Fruit fly (Drosophila melanogaster) whole organism, embryonic: ENCODE results near the gene CG6959.
A peak's percentile ranks its signal among the peaks of the same experiment; 100 is the strongest.

Experiments used
- ATbp ChIP-seq: fragments of 200-800 bp; sonication (Bioruptor generic); optimal IDR thresholded peaks from 2 replicates; lab custom pipeline; 2017; ENCODE audit warnings: missing biosample characterization, mild to moderate bottlenecking, missing genetic modification characterization, missing genetic modification reagents
- Ada2b ChIP-seq: fragments of 200-800 bp; sonication (Bioruptor generic); IDR thresholded peaks from 2 replicates; pipeline ENCODE4 v1.3.6; 2022; ENCODE audit warnings: missing biosample characterization, missing genetic modification characterization
- CG10209 ChIP-seq: fragments of 200-800 bp; sonication (Bioruptor generic); optimal IDR thresholded peaks from 3 replicates; lab custom pipeline; 2017; ENCODE audit warnings: missing biosample characterization, mild to moderate bottlenecking, missing genetic modification characterization, missing genetic modification reagents
- CG1024 ChIP-seq: fragments of 200-800 bp; sonication (Bioruptor generic); IDR thresholded peaks from 2 replicates; pipeline ENCODE4 v1.3.6; 2022; ENCODE audit warnings: missing biosample characterization, missing genetic modification characterization
- CG10979 ChIP-seq: fragments of 200-800 bp; sonication (Bioruptor generic); optimal IDR thresholded peaks from 2 replicates; lab custom pipeline; 2018; ENCODE audit warnings: missing biosample characterization, mild to moderate bottlenecking, missing genetic modification characterization, moderate library complexity
- CG12299 ChIP-seq: fragments of 200-800 bp; sonication (Bioruptor generic); optimal IDR thresholded peaks from 2 replicates; lab custom pipeline; 2018; ENCODE audit warnings: missing biosample characterization, mild to moderate bottlenecking, missing genetic modification characterization
- CG12391 ChIP-seq: fragments of 200-800 bp; sonication (Bioruptor generic); optimal IDR thresholded peaks from 3 replicates; lab custom pipeline; 2018; ENCODE audit warnings: missing biosample characterization, mild to moderate bottlenecking, missing genetic modification characterization, moderate library complexity
- CG13296 ChIP-seq: fragments of 200-800 bp; sonication (Bioruptor generic); optimal IDR thresholded peaks from 3 replicates; lab custom pipeline; 2018; ENCODE audit warnings: missing biosample characterization, mild to moderate bottlenecking, missing genetic modification characterization
- CG14050 ChIP-seq: fragments of 200-800 bp; sonication (Bioruptor generic); IDR thresholded peaks from 3 replicates; pipeline ENCODE4 v1.3.6; 2022; ENCODE audit warnings: missing biosample characterization, missing genetic modification characterization
- CG1529 ChIP-seq: fragments of 200-800 bp; sonication (Bioruptor generic); optimal IDR thresholded peaks from 3 replicates; lab custom pipeline; 2018; ENCODE audit warnings: missing biosample characterization, missing genetic modification characterization
- CG1603 ChIP-seq: fragments of 200-800 bp; sonication (Bioruptor generic); optimal IDR thresholded peaks from 2 replicates; lab custom pipeline; 2019; ENCODE audit warnings: missing biosample characterization, mild to moderate bottlenecking, missing genetic modification characterization, moderate library complexity
- CG17385 ChIP-seq: fragments of 200-800 bp; sonication (Bioruptor generic); optimal IDR thresholded peaks from 3 replicates; lab custom pipeline; 2018; ENCODE audit warnings: missing biosample characterization, mild to moderate bottlenecking, missing genetic modification characterization
- CG17568 ChIP-seq: fragments of 200-800 bp; sonication (Bioruptor generic); optimal IDR thresholded peaks from 2 replicates; lab custom pipeline; 2018; ENCODE audit warnings: missing biosample characterization, mild to moderate bottlenecking, missing genetic modification characterization, moderate library complexity
- CG18599 ChIP-seq: fragments of 200-800 bp; sonication (Bioruptor generic); optimal IDR thresholded peaks from 3 replicates; lab custom pipeline; 2017; ENCODE audit warnings: missing biosample characterization, missing genetic modification characterization, mild to moderate bottlenecking, moderate library complexity, missing genetic modification reagents
- CG2875 ChIP-seq: fragments of 200-800 bp; sonication (Bioruptor generic); optimal IDR thresholded peaks from 2 replicates; lab custom pipeline; 2017; ENCODE audit warnings: missing biosample characterization, mild to moderate bottlenecking, missing genetic modification characterization, missing genetic modification reagents
- CG31441 ChIP-seq: fragments of 200-800 bp; sonication (Bioruptor generic); IDR thresholded peaks from 2 replicates; pipeline ENCODE4 v1.3.6; 2022; ENCODE audit warnings: missing biosample characterization, missing genetic modification characterization
- CG3163 ChIP-seq: fragments of 200-800 bp; sonication (Bioruptor generic); optimal IDR thresholded peaks from 3 replicates; lab custom pipeline; 2016; ENCODE audit warnings: missing biosample characterization, missing genetic modification characterization
- CG8924 ChIP-seq: fragments of 200-800 bp; optimal IDR thresholded peaks from 3 replicates; lab custom pipeline; 2019; ENCODE audit warnings: missing biosample characterization, mild to moderate bottlenecking, missing genetic modification characterization, moderate library complexity
- CG9817 ChIP-seq: fragments of 200-800 bp; sonication (Bioruptor generic); optimal IDR thresholded peaks from 2 replicates; lab custom pipeline; 2018; ENCODE audit warnings: missing biosample characterization, mild to moderate bottlenecking, missing genetic modification characterization, moderate library complexity
- Chrac-16 ChIP-seq: fragments of 200-800 bp; sonication (Bioruptor generic); optimal IDR thresholded peaks from 3 replicates; lab custom pipeline; 2016; ENCODE audit warnings: missing biosample characterization, missing genetic modification characterization
- CkIIα-i1 ChIP-seq: fragments of 200-800 bp; sonication (Bioruptor generic); IDR thresholded peaks from 2 replicates; pipeline ENCODE4 v1.3.6; 2022; ENCODE audit warnings: missing biosample characterization, missing genetic modification characterization
- D ChIP-seq, 2 experiments: fragments of 200-800 bp in 1 of 2; fragments of >200 bp in 1 of 2; sonication (Bioruptor generic) in 1 of 2; optimal IDR thresholded peaks; 2 replicates in 1 of 2; 3 replicates in 1 of 2; lab custom pipeline; 2017; ENCODE audit warnings: mild to moderate bottlenecking in 1 of 2, missing biosample characterization in 1 of 2, missing genetic modification characterization in 1 of 2, missing genetic modification reagents in 1 of 2
- Fer3 ChIP-seq: fragments of 200-800 bp; sonication (Bioruptor generic); optimal IDR thresholded peaks from 2 replicates; lab custom pipeline; 2018; ENCODE audit warnings: missing biosample characterization, mild to moderate bottlenecking, missing genetic modification characterization, moderate library complexity
- Mrtf ChIP-seq: fragments of 200-800 bp; sonication (Bioruptor generic); IDR thresholded peaks from 3 replicates; pipeline ENCODE4 v1.3.6; 2022; ENCODE audit warnings: missing biosample characterization, missing genetic modification characterization
- PHDP ChIP-seq: fragments of 200-800 bp; sonication (Bioruptor generic); optimal IDR thresholded peaks from 3 replicates; lab custom pipeline; 2018; ENCODE audit warnings: missing biosample characterization, mild to moderate bottlenecking, missing genetic modification characterization, moderate library complexity
- Six4 ChIP-seq: fragments of 200-800 bp; sonication (Bioruptor generic); optimal IDR thresholded peaks from 2 replicates; lab custom pipeline; 2016; ENCODE audit warnings: missing biosample characterization, missing genetic modification characterization
- Sox100B ChIP-seq: fragments of 200-800 bp; sonication (Bioruptor generic); optimal IDR thresholded peaks from 3 replicates; lab custom pipeline; 2018; ENCODE audit warnings: missing biosample characterization, mild to moderate bottlenecking, missing genetic modification characterization
- Sox102F ChIP-seq: fragments of 200-800 bp; sonication (Bioruptor generic); optimal IDR thresholded peaks from 2 replicates; lab custom pipeline; 2018; ENCODE audit warnings: missing biosample characterization, mild to moderate bottlenecking, missing genetic modification characterization, moderate library complexity
- Xbp1 ChIP-seq: fragments of 200-800 bp; sonication (Bioruptor generic); optimal IDR thresholded peaks from 3 replicates; lab custom pipeline; 2016; ENCODE audit warnings: missing biosample characterization, mild to moderate bottlenecking, missing genetic modification characterization
- az2 ChIP-seq: fragments of 200-800 bp; sonication (Bioruptor generic); optimal IDR thresholded peaks from 3 replicates; lab custom pipeline; 2016; ENCODE audit warnings: missing biosample characterization, missing genetic modification characterization
- ci ChIP-seq: fragments of 200-800 bp; sonication (Bioruptor generic); IDR thresholded peaks from 3 replicates; pipeline ENCODE4 v1.3.6; 2022; ENCODE audit warnings: missing biosample characterization, missing genetic modification characterization
- crc ChIP-seq: fragments of 200-800 bp; sonication (Bioruptor generic); optimal IDR thresholded peaks from 2 replicates; lab custom pipeline; 2016; ENCODE audit warnings: missing biosample characterization, missing genetic modification characterization
- danr ChIP-seq: fragments of 200-800 bp; sonication (Bioruptor generic); IDR thresholded peaks from 2 replicates; pipeline ENCODE4 v1.3.6; 2022; ENCODE audit warnings: missing biosample characterization, missing genetic modification characterization
- dm ChIP-seq: fragments of 200-800 bp; sonication (Bioruptor generic); optimal IDR thresholded peaks from 3 replicates; lab custom pipeline; 2016; ENCODE audit warnings: missing biosample characterization, missing genetic modification characterization
- dpn ChIP-seq, 2 experiments: fragments of 200-800 bp; sonication (Bioruptor generic); optimal IDR thresholded peaks; 3 replicates each; lab custom pipeline; 2016; ENCODE audit warnings: missing biosample characterization in 2 of 2, missing genetic modification characterization in 2 of 2
- gem ChIP-seq: fragments of 200-800 bp; sonication (Bioruptor generic); optimal IDR thresholded peaks from 2 replicates; lab custom pipeline; 2019; ENCODE audit warnings: missing biosample characterization, mild to moderate bottlenecking, missing genetic modification characterization, moderate library complexity
- grau ChIP-seq: fragments of 200-800 bp; optimal IDR thresholded peaks from 3 replicates; lab custom pipeline; 2019; ENCODE audit warnings: missing biosample characterization, mild to moderate bottlenecking, missing genetic modification characterization, moderate library complexity
- gt ChIP-seq: fragments of 200-800 bp; sonication (Bioruptor generic); IDR thresholded peaks from 2 replicates; pipeline ENCODE4 v1.3.6; 2022; ENCODE audit warnings: missing biosample characterization, missing genetic modification characterization
- hkb ChIP-seq, 2 experiments: fragments of 200-800 bp in 1 of 2; fragments of >200 bp in 1 of 2; sonication (Bioruptor generic) in 1 of 2; IDR thresholded peaks in 1 of 2; optimal IDR thresholded peaks in 1 of 2; 2 replicates each; pipeline versions ENCODE4 v1.3.6 to Lab custom; 2017 to 2022; ENCODE audit warnings: missing biosample characterization in 1 of 2, missing genetic modification characterization in 1 of 2
- knrl ChIP-seq: fragments of 200-800 bp; sonication (Bioruptor generic); IDR thresholded peaks from 3 replicates; pipeline ENCODE4 v1.3.6; 2022; ENCODE audit warnings: missing biosample characterization, missing genetic modification characterization; ENCODE audit not compliant: partially characterized antibody
- luna ChIP-seq: fragments of 200-800 bp; sonication (Bioruptor generic); optimal IDR thresholded peaks from 2 replicates; lab custom pipeline; 2016; ENCODE audit warnings: missing biosample characterization, missing genetic modification characterization
- rib ChIP-seq: fragments of 200-800 bp; sonication (Bioruptor generic); IDR thresholded peaks from 2 replicates; pipeline ENCODE4 v1.3.6; 2022; ENCODE audit warnings: missing biosample characterization, missing genetic modification characterization
- salm ChIP-seq: fragments of 200-800 bp; sonication (Bioruptor generic); optimal IDR thresholded peaks from 2 replicates; lab custom pipeline; 2018; ENCODE audit warnings: missing biosample characterization, mild to moderate bottlenecking, missing genetic modification characterization
- sc ChIP-seq, 3 experiments: fragments of >200 bp in 2 of 3; fragments of 200-800 bp in 1 of 3; sonication (Bioruptor generic) in 1 of 3; optimal IDR thresholded peaks; 2 replicates in 2 of 3; 3 replicates in 1 of 3; lab custom pipeline; 2017; ENCODE audit warnings: mild to moderate bottlenecking in 1 of 3, missing biosample characterization in 1 of 3, missing genetic modification characterization in 1 of 3, missing genetic modification reagents in 1 of 3
- schlank ChIP-seq: fragments of 200-800 bp; sonication (Bioruptor generic); optimal IDR thresholded peaks from 2 replicates; lab custom pipeline; 2018; ENCODE audit warnings: missing biosample characterization, mild to moderate bottlenecking, missing genetic modification characterization
- slbo ChIP-seq: fragments of 200-800 bp; sonication (Bioruptor generic); IDR thresholded peaks from 2 replicates; pipeline ENCODE4 v1.3.6; 2022; ENCODE audit warnings: missing biosample characterization, missing genetic modification characterization
- sr ChIP-seq: fragments of 200-800 bp; sonication (Bioruptor generic); IDR thresholded peaks from 3 replicates; pipeline ENCODE4 v1.3.6; 2022; ENCODE audit warnings: missing biosample characterization, missing genetic modification characterization
- tio ChIP-seq: fragments of 200-800 bp; sonication (Bioruptor generic); optimal IDR thresholded peaks from 2 replicates; lab custom pipeline; 2017; ENCODE audit warnings: missing biosample characterization, missing genetic modification characterization, inconsistent platforms
- vvl ChIP-seq: fragments of 200-800 bp; sonication (Bioruptor generic); IDR thresholded peaks from 2 replicates; pipeline ENCODE4 v1.3.6; 2022; ENCODE audit warnings: missing biosample characterization, missing genetic modification characterization

Gene CG6959

DNA sequence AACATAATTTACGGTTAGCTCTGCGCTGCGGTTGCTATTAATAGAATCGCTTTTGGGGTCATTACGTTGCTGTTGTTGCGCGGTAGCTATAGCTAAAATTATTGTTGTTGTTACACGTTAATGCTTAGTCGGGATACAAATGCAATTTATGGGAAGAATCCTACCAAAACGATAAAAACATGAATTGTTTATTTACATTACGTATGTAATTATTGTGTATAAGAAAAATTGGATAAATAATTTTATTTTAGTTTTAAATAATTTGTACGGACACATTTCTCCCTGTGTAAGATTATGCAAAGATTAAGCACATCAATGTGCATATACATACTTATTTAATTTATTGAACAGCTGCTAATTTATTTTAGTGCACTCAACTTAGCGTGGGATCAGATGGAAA, 17.3 kb downstream of the CG6959 start (continued):
- TF ChIP-seq CG2875 (GFP tag; lab: Kevin White, UChicago) (peak; percentile 60), rib (GFP tag; lab: Robert Waterston, UW) (0 out of 2 replicates have a peak, but pooled peaks have one; percentile 4), CG10979 (tag; lab: Kevin White, UChicago) (peak; percentile 84), luna (no peak), CG12391 (tag; lab: Kevin White, UChicago) (peak; percentile 74), gem (peak; percentile 83), Ada2b (GFP tag; lab: Robert Waterston, UW) (no peak), CG18599 (GFP tag; lab: Kevin White, UChicago) (no peak), grau (tag; lab: Kevin White, UChicago) (peak; percentile 71), crc (no peak), az2 (GFP tag; lab: Kevin White, UChicago) (no peak), CkIIα-i1 (no peak), Mrtf (GFP tag; lab: Robert Waterston, UW) (no peak), dpn (GFP tag; optimal IDR thresholded peaks at IDR 0.05; lab: Kevin White, UChicago) (peak in 1 of 2 experiments; percentile 27), CG17568 (GFP tag; lab: Kevin White, UChicago) (peak; percentile 6), CG17385 (GFP tag; lab: Kevin White, UChicago) (peak; percentile 49), Sox102F (peak; percentile 81), hkb (optimal IDR thresholded peaks at IDR 0.05; lab: Kevin White, UChicago) (no peak), hkb (GFP tag; IDR thresholded peaks at IDR 0.05; lab: Robert Waterston, UW) (0 out of 2 replicates have a peak, but pooled peaks have one; percentile 36), CG1529 (peak; percentile 20), sc (optimal IDR thresholded peaks at IDR 0.05; lab: Kevin White, UChicago) (no peak), sc (GFP tag; optimal IDR thresholded peaks at IDR 0.05; lab: Kevin White, UChicago) (peak; percentile 17), Six4 (GFP tag; lab: Kevin White, UChicago) (peak; percentile 3), CG3163 (GFP tag; lab: Kevin White, UChicago) (no peak), CG9817 (peak; percentile 6), CG8924 (tag; lab: Kevin White, UChicago) (peak; percentile 63), D (optimal IDR thresholded peaks at IDR 0.05; lab: Kevin White, UChicago) (no peak), D (GFP tag; optimal IDR thresholded peaks at IDR 0.05; lab: Kevin White, UChicago) (peak; percentile 58), ATbp (peak; percentile 61), salm (tag; lab: Kevin White, UChicago) (peak; percentile 46), ci (GFP tag; lab: Robert Waterston, UW) (no peak), CG12299 (peak; percentile 29), Sox100B (GFP tag; lab: Kevin White, UChicago) (peak; percentile 74), gt (GFP tag; lab: Robert Waterston, UW) (no peak), CG13296 (GFP tag; lab: Kevin White, UChicago) (no peak), schlank (tag; lab: Kevin White, UChicago) (no peak), knrl (GFP tag; lab: Robert Waterston, UW) (no peak), Fer3 (tag; lab: Kevin White, UChicago) (peak; percentile 26), dm (GFP tag; lab: Kevin White, UChicago) (no peak), slbo (GFP tag; lab: Robert Waterston, UW) (no peak), CG1024 (GFP tag; lab: Robert Waterston, UW) (no peak), CG31441 (GFP tag; lab: Robert Waterston, UW) (peak; percentile 72; the same call in 1 of the 2 replicates), CG14050 (GFP tag; lab: Robert Waterston, UW) (no peak), CG10209 (GFP tag; lab: Kevin White, UChicago) (peak; percentile 29), danr (GFP tag; lab: Robert Waterston, UW) (0 out of 2 replicates have a peak, but pooled peaks have one; percentile 14), CG1603 (tag; lab: Kevin White, UChicago) (peak; percentile 53), Xbp1 (peak; percentile 13), sr (no peak), tio (GFP tag; lab: Kevin White, UChicago) (no peak), PHDP (tag; lab: Kevin White, UChicago) (peak; percentile 79), vvl (GFP tag; lab: Robert Waterston, UW) (peak; percentile 71), Chrac-16 (no peak)
